Fruit fly (Drosophila melanogaster) whole organism, prepupa: ENCODE measurements around the gene bor.
A peak's percentile ranks its signal among the peaks of the same experiment; 100 is the strongest.

Experiments used
- Blimp-1 ChIP-seq: fragments of 200-800 bp; sonication (Bioruptor generic); optimal IDR thresholded peaks from 3 replicates; lab custom pipeline; 2017; ENCODE audit warnings: missing biosample characterization, missing genetic modification characterization, mild to moderate bottlenecking, moderate library complexity, missing genetic modification reagents
- CG10631 ChIP-seq: fragments of 200-800 bp; sonication (Bioruptor generic); optimal IDR thresholded peaks from 2 replicates; lab custom pipeline; 2016; ENCODE audit warnings: missing biosample characterization, missing genetic modification characterization
- CG10669 ChIP-seq: fragments of 200-800 bp; sonication (Bioruptor generic); optimal IDR thresholded peaks from 3 replicates; lab custom pipeline; 2018; ENCODE audit warnings: missing biosample characterization, mild to moderate bottlenecking, missing genetic modification characterization, moderate library complexity
- CG11762 ChIP-seq: fragments of 200-800 bp; sonication (Bioruptor generic); optimal IDR thresholded peaks from 3 replicates; lab custom pipeline; 2016; ENCODE audit warnings: missing biosample characterization, missing genetic modification characterization; ENCODE audit not compliant: insufficient read depth
- CG1621 ChIP-seq: fragments of 200-800 bp; sonication (Bioruptor generic); optimal IDR thresholded peaks from 3 replicates; lab custom pipeline; 2018; ENCODE audit warnings: missing biosample characterization, mild to moderate bottlenecking, missing genetic modification characterization
- CG16779 ChIP-seq: fragments of 200-800 bp; sonication (Bioruptor generic); optimal IDR thresholded peaks from 3 replicates; lab custom pipeline; 2017; ENCODE audit warnings: missing biosample characterization, mild to moderate bottlenecking, missing genetic modification characterization
- CG3032 ChIP-seq: fragments of 200-800 bp; optimal IDR thresholded peaks from 2 replicates; lab custom pipeline; 2019; ENCODE audit warnings: missing biosample characterization, mild to moderate bottlenecking, missing genetic modification characterization, moderate library complexity
- CG31627 ChIP-seq: fragments of 200-800 bp; sonication (Bioruptor generic); optimal IDR thresholded peaks from 3 replicates; lab custom pipeline; 2016; ENCODE audit warnings: missing biosample characterization, missing genetic modification characterization
- CG32006 ChIP-seq: fragments of 200-800 bp; sonication (Bioruptor generic); optimal IDR thresholded peaks from 3 replicates; lab custom pipeline; 2017; ENCODE audit warnings: missing biosample characterization, mild to moderate bottlenecking, missing genetic modification characterization
- CG3919 ChIP-seq: fragments of 200-800 bp; sonication (Bioruptor generic); optimal IDR thresholded peaks from 3 replicates; lab custom pipeline; 2016; ENCODE audit warnings: missing biosample characterization, missing genetic modification characterization
- CG4318 ChIP-seq: fragments of 200-800 bp; sonication (Bioruptor generic); optimal IDR thresholded peaks from 3 replicates; lab custom pipeline; 2017; ENCODE audit warnings: missing biosample characterization, mild to moderate bottlenecking, missing genetic modification characterization
- CG6276 ChIP-seq: fragments of 200-800 bp; sonication (Bioruptor generic); optimal IDR thresholded peaks from 2 replicates; lab custom pipeline; 2017; ENCODE audit warnings: missing biosample characterization, mild to moderate bottlenecking, missing genetic modification characterization
- CG6792 ChIP-seq: fragments of 200-800 bp; sonication (Bioruptor generic); optimal IDR thresholded peaks from 3 replicates; lab custom pipeline; 2016; ENCODE audit warnings: missing biosample characterization, missing genetic modification characterization
- CG6854 ChIP-seq: fragments of 200-800 bp; sonication (Bioruptor generic); optimal IDR thresholded peaks from 2 replicates; lab custom pipeline; 2017; ENCODE audit warnings: missing biosample characterization, mild to moderate bottlenecking, missing genetic modification characterization
- CG7368 ChIP-seq: fragments of 200-800 bp; sonication (Bioruptor generic); optimal IDR thresholded peaks from 3 replicates; lab custom pipeline; 2016; ENCODE audit warnings: missing biosample characterization, missing genetic modification characterization
- CG8632 ChIP-seq: fragments of 200-800 bp; sonication (Bioruptor generic); optimal IDR thresholded peaks from 3 replicates; lab custom pipeline; 2016; ENCODE audit warnings: missing biosample characterization, missing genetic modification characterization
- CG9139 ChIP-seq: fragments of 200-800 bp; sonication (Bioruptor generic); optimal IDR thresholded peaks from 3 replicates; lab custom pipeline; 2017; ENCODE audit warnings: missing biosample characterization, mild to moderate bottlenecking, missing genetic modification characterization
- Eip75B ChIP-seq: fragments of 200-800 bp; sonication (Bioruptor generic); optimal IDR thresholded peaks from 3 replicates; lab custom pipeline; 2016; ENCODE audit warnings: missing biosample characterization, missing genetic modification characterization
- Eip93F ChIP-seq: fragments of 200-800 bp; sonication (Bioruptor generic); optimal IDR thresholded peaks from 2 replicates; lab custom pipeline; 2016; ENCODE audit warnings: missing biosample characterization, mild to moderate bottlenecking, missing genetic modification characterization
- Ets21C ChIP-seq: fragments of 200-800 bp; sonication (Bioruptor generic); optimal IDR thresholded peaks from 3 replicates; lab custom pipeline; 2016; ENCODE audit warnings: missing biosample characterization, missing genetic modification characterization
- Ets96B ChIP-seq: fragments of 200-800 bp; optimal IDR thresholded peaks from 2 replicates; lab custom pipeline; 2019; ENCODE audit warnings: missing biosample characterization, mild to moderate bottlenecking, missing genetic modification characterization, moderate library complexity
- Hr38 ChIP-seq: sonication (Bioruptor generic); optimal IDR thresholded peaks from 2 replicates; lab custom pipeline; 2016; ENCODE audit warnings: missing biosample characterization, missing genetic modification characterization
- Hr4 ChIP-seq: fragments of 200-800 bp; sonication (Bioruptor generic); optimal IDR thresholded peaks from 3 replicates; lab custom pipeline; 2016; ENCODE audit warnings: missing biosample characterization, missing genetic modification characterization
- Lpt ChIP-seq: fragments of 200-800 bp; sonication (Bioruptor generic); optimal IDR thresholded peaks from 3 replicates; lab custom pipeline; 2016; ENCODE audit warnings: missing biosample characterization, missing genetic modification characterization
- OdsH ChIP-seq: fragments of 200-800 bp; sonication (Bioruptor generic); optimal IDR thresholded peaks from 3 replicates; lab custom pipeline; 2016; ENCODE audit warnings: missing biosample characterization, missing genetic modification characterization
- Smox ChIP-seq: fragments of 200-800 bp; sonication (Bioruptor generic); optimal IDR thresholded peaks from 3 replicates; lab custom pipeline; 2016; ENCODE audit warnings: missing biosample characterization, missing genetic modification characterization
- Sox102F ChIP-seq: fragments of 200-800 bp; sonication (Bioruptor generic); optimal IDR thresholded peaks from 2 replicates; lab custom pipeline; 2016; ENCODE audit warnings: missing biosample characterization, mild to moderate bottlenecking, missing genetic modification characterization
- Sox14 ChIP-seq: fragments of 200-800 bp; sonication (Bioruptor generic); optimal IDR thresholded peaks from 3 replicates; lab custom pipeline; 2016; ENCODE audit warnings: missing biosample characterization, missing genetic modification characterization
- Sox15 ChIP-seq: fragments of 200-800 bp; sonication (Bioruptor generic); optimal IDR thresholded peaks from 3 replicates; lab custom pipeline; 2016; ENCODE audit warnings: missing biosample characterization, missing genetic modification characterization
- achi ChIP-seq: fragments of 200-800 bp; sonication (Bioruptor generic); optimal IDR thresholded peaks from 3 replicates; lab custom pipeline; 2016; ENCODE audit warnings: missing biosample characterization, missing genetic modification characterization
- acj6 ChIP-seq: fragments of 200-800 bp; sonication (Bioruptor generic); optimal IDR thresholded peaks from 3 replicates; lab custom pipeline; 2016; ENCODE audit warnings: missing biosample characterization, missing genetic modification characterization
- cyc ChIP-seq: fragments of 200-800 bp; sonication (Bioruptor generic); optimal IDR thresholded peaks from 3 replicates; lab custom pipeline; 2016; ENCODE audit warnings: missing biosample characterization, missing genetic modification characterization
- dac ChIP-seq: fragments of 200-800 bp; sonication (Bioruptor generic); optimal IDR thresholded peaks from 2 replicates; lab custom pipeline; 2017; ENCODE audit warnings: missing biosample characterization, mild to moderate bottlenecking, missing genetic modification characterization
- eg ChIP-seq: fragments of 200-800 bp; sonication (Bioruptor generic); IDR thresholded peaks from 3 replicates; pipeline ENCODE4 v1.3.6; 2022; ENCODE audit warnings: missing biosample characterization, missing genetic modification characterization
- esn ChIP-seq: fragments of 200-800 bp; sonication (Bioruptor generic); optimal IDR thresholded peaks from 2 replicates; lab custom pipeline; 2016; ENCODE audit warnings: missing biosample characterization, mild to moderate bottlenecking, missing genetic modification characterization, moderate library complexity
- fd59A ChIP-seq: fragments of 200-800 bp; sonication (Bioruptor generic); optimal IDR thresholded peaks from 2 replicates; lab custom pipeline; 2017; ENCODE audit warnings: missing biosample characterization, mild to moderate bottlenecking, missing genetic modification characterization, missing genetic modification reagents
- fd85E ChIP-seq: fragments of 200-800 bp; sonication (Bioruptor generic); optimal IDR thresholded peaks from 3 replicates; lab custom pipeline; 2016; ENCODE audit warnings: missing biosample characterization, missing genetic modification characterization
- fkh ChIP-seq: fragments of 200-800 bp; sonication (Bioruptor generic); optimal IDR thresholded peaks from 3 replicates; lab custom pipeline; 2017; ENCODE audit warnings: missing biosample characterization, mild to moderate bottlenecking, missing genetic modification characterization, moderate library complexity
- net ChIP-seq: fragments of 200-800 bp; sonication (Bioruptor generic); optimal IDR thresholded peaks from 3 replicates; lab custom pipeline; 2016; ENCODE audit warnings: missing biosample characterization, missing genetic modification characterization
- pdm3 ChIP-seq: fragments of 200-800 bp; sonication (Bioruptor generic); optimal IDR thresholded peaks from 3 replicates; lab custom pipeline; 2016; ENCODE audit warnings: missing biosample characterization, missing genetic modification characterization
- salr ChIP-seq, 2 experiments: fragments of 200-800 bp; sonication (Bioruptor generic); optimal IDR thresholded peaks; 3 replicates each; lab custom pipeline; 2016 to 2018; ENCODE audit warnings: missing biosample characterization in 2 of 2, missing genetic modification characterization in 2 of 2, mild to moderate bottlenecking in 1 of 2
- spab ChIP-seq: fragments of 200-800 bp; sonication (Bioruptor generic); optimal IDR thresholded peaks from 2 replicates; lab custom pipeline; 2017; ENCODE audit warnings: missing biosample characterization, mild to moderate bottlenecking, missing genetic modification characterization, missing genetic modification reagents
- svp ChIP-seq: fragments of 200-800 bp; sonication (Bioruptor generic); peaks from one replicate; lab custom pipeline; 2016; ENCODE audit warnings: missing biosample characterization, missing genetic modification characterization
- topi ChIP-seq: fragments of 200-800 bp; sonication (Bioruptor generic); optimal IDR thresholded peaks from 3 replicates; lab custom pipeline; 2016; ENCODE audit warnings: missing biosample characterization, missing genetic modification characterization
- vri ChIP-seq: fragments of 200-800 bp; sonication (Bioruptor generic); optimal IDR thresholded peaks from 3 replicates; lab custom pipeline; 2016; ENCODE audit warnings: missing biosample characterization, mild to moderate bottlenecking, missing genetic modification characterization

bor gene

dm6 chr3R:16238016-16238710 lies 25.8 kb downstream of the bor start (continued):
- TF ChIP-seq fkh (GFP tag; lab: Kevin White, UChicago) = no peak
- no peak for TF ChIP-seq Hr38
- TF ChIP-seq CG8632 (GFP tag; lab: Kevin White, UChicago) = peak; percentile 40
- TF ChIP-seq CG10669 (GFP tag; lab: Kevin White, UChicago) = peak; percentile 29
- no peak for TF ChIP-seq fd85E (GFP tag; lab: Kevin White, UChicago)
- peak; percentile 19 for TF ChIP-seq CG3032 (tag; lab: Kevin White, UChicago)
- TF ChIP-seq CG7368 = peak; percentile 22
- peak; percentile 50 for TF ChIP-seq Ets96B (tag; lab: Kevin White, UChicago)
- TF ChIP-seq acj6 (GFP tag; lab: Kevin White, UChicago) = peak; percentile 56
- TF ChIP-seq Ets21C (GFP tag; lab: Kevin White, UChicago) = peak; percentile 1

dm6 chr3R:16236713-16237641 lies 26.9 kb downstream of the bor start:
- TF ChIP-seq acj6 (GFP tag; lab: Kevin White, UChicago) (peak; percentile 98), CG7368 (peak; percentile 96), CG9139 (GFP tag; lab: Kevin White, UChicago) (peak; percentile 92), CG31627 (GFP tag; lab: Kevin White, UChicago) (peak; percentile 92), Smox (GFP tag; lab: Kevin White, UChicago) (peak; percentile 93), dac (GFP tag; lab: Kevin White, UChicago) (peak; percentile 93), Blimp-1 (GFP tag; lab: Kevin White, UChicago) (peak; percentile 93), achi (GFP tag; lab: Kevin White, UChicago) (peak; percentile 97), fkh (GFP tag; lab: Kevin White, UChicago) (peak; percentile 84), pdm3 (GFP tag; lab: Kevin White, UChicago) (peak; percentile 95), cyc (GFP tag; lab: Kevin White, UChicago) (peak; percentile 95), CG6276 (GFP tag; lab: Kevin White, UChicago) (peak; percentile 95), CG11762 (GFP tag; lab: Kevin White, UChicago) (peak; percentile 95), Ets96B (tag; lab: Kevin White, UChicago) (peak; percentile 99), Sox15 (GFP tag; lab: Kevin White, UChicago) (peak; percentile 94), svp (GFP tag; lab: Kevin White, UChicago) (peak; percentile 92), CG32006 (GFP tag; lab: Kevin White, UChicago) (peak; percentile 98), salr (GFP tag; optimal IDR thresholded peaks at IDR 0.05; lab: Kevin White, UChicago) (peak; percentile 91 to 98), CG10669 (GFP tag; lab: Kevin White, UChicago) (peak; percentile 97), CG8632 (GFP tag; lab: Kevin White, UChicago) (peak; percentile 97), esn (GFP tag; lab: Kevin White, UChicago) (peak; percentile 97), vri (GFP tag; lab: Kevin White, UChicago) (peak; percentile 74), CG10631 (GFP tag; lab: Kevin White, UChicago) (peak; percentile 99), CG1621 (tag; lab: Kevin White, UChicago) (peak; percentile 86), CG3919 (GFP tag; lab: Kevin White, UChicago) (peak; percentile 97), CG4318 (GFP tag; lab: Kevin White, UChicago) (peak; percentile 94), net (GFP tag; lab: Kevin White, UChicago) (peak; percentile 96), Hr4 (GFP tag; lab: Kevin White, UChicago) (peak; percentile 95), Eip75B (GFP tag; lab: Kevin White, UChicago) (peak; percentile 81), CG16779 (tag; lab: Kevin White, UChicago) (peak; percentile 93), CG6792 (GFP tag; lab: Kevin White, UChicago) (peak; percentile 98), Sox102F (GFP tag; lab: Kevin White, UChicago) (peak; percentile 94), OdsH (GFP tag; lab: Kevin White, UChicago) (peak; percentile 97), CG6854 (GFP tag; lab: Kevin White, UChicago) (peak; percentile 86), Eip93F (peak; percentile 98), topi (GFP tag; lab: Kevin White, UChicago) (peak; percentile 93), Lpt (GFP tag; lab: Kevin White, UChicago) (peak; percentile 82), spab (GFP tag; lab: Kevin White, UChicago) (peak; percentile 96), fd59A (peak; percentile 95), Sox14 (peak; percentile 93), eg (GFP tag; lab: Robert Waterston, UW) (no peak)
